Worm (Caenorhabditis elegans): ENCODE measurements around the gene osm-7.

osm-7 gene

DNA sequence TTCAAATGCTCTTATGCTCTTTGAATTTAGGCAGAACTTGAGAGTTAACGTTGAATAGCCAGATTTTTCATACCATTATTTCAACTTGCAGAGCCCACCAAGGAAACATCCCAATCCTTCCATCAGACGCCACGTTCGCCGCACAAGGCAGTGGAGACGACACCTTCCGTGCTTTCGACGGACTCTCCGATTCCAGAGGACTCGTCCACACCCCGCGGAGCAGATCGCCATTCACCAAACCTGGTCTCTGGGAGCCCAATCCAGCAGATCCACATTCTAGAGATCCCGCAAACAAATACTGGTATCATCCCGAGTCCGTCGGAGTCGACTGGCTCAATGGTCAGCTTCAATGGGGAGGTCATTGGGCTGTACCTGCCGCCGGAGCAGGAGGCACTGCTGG, 4.1 kb downstream of the osm-7 start:
- no peak for TF ChIP-seq elt-1 (tag; optimal IDR thresholded peaks at IDR 0.05; ENCODE audit: borderline replicate concordance, insufficient read depth)
- no peak for TF ChIP-seq blmp-1 (tag; optimal IDR thresholded peaks at IDR 0.05)
- TF ChIP-seq nhr-76 (tag; optimal IDR thresholded peaks at IDR 0.05), result no peak
- TF ChIP-seq mls-2 (tag; optimal IDR thresholded peaks at IDR 0.05), result no peak
- TF ChIP-seq ceh-43 (GFP tag; optimal IDR thresholded peaks at IDR 0.05), result no peak
- no peak for TF ChIP-seq ceh-83 (GFP tag; optimal IDR thresholded peaks at IDR 0.05)
- no peak for TF ChIP-seq snpc-4 (tag; optimal IDR thresholded peaks at IDR 0.05)
- no peak for TF ChIP-seq pha-4 (tag; optimal IDR thresholded peaks at IDR 0.05)
- no peak for TF ChIP-seq flh-1 (GFP tag; optimal IDR thresholded peaks at IDR 0.05)
- no peak for TF ChIP-seq ces-1 (GFP tag; optimal IDR thresholded peaks at IDR 0.05)
- no peak for TF ChIP-seq mep-1 (tag; optimal IDR thresholded peaks at IDR 0.05)
- no peak for TF ChIP-seq cnd-1 (tag; optimal IDR thresholded peaks at IDR 0.05)
- no peak for TF ChIP-seq M03D4.4 (tag; optimal IDR thresholded peaks at IDR 0.05)
- no peak for TF ChIP-seq hlh-1 (tag; optimal IDR thresholded peaks at IDR 0.05)
- no peak for TF ChIP-seq unc-39 (tag; optimal IDR thresholded peaks at IDR 0.05)
- TF ChIP-seq ztf-11 (tag; optimal IDR thresholded peaks at IDR 0.05), result no peak
- TF ChIP-seq lin-13 (tag; optimal IDR thresholded peaks at IDR 0.05), result no peak

DNA sequence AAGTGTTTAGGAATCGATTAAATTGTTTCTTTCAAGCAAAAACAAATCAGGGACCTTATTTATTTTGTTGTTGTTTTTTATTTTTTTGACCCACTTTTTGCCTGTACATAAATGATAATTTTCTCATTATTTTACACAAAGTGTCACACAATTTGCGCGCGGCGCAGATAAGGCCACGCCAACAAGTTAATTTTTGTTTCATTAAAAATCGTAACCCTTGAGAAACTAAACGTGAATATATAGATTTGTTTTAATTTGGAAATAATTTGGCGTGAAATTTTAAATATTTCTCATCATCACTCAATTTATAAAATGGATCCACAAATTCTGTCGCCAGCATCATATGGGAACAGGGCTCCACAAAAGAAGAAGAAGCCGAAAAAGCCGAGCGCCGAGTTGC, 4.6 kb downstream of the osm-7 start, which contains the start of gene T05D4.5:
Gene T05D4.5, plus strand, starts transcription at position 301 of the 400 bp plus-strand sequence.
- TF ChIP-seq flh-1 (GFP tag; optimal IDR thresholded peaks at IDR 0.05), result no peak
- TF ChIP-seq ceh-83 (GFP tag; optimal IDR thresholded peaks at IDR 0.05), result no peak
- TF ChIP-seq nhr-76 (tag; optimal IDR thresholded peaks at IDR 0.05), result no peak
- TF ChIP-seq lin-13 (tag; optimal IDR thresholded peaks at IDR 0.05), result no peak
- TF ChIP-seq ceh-39 (tag; optimal IDR thresholded peaks at IDR 0.05), result no peak
- TF ChIP-seq mep-1 (tag; optimal IDR thresholded peaks at IDR 0.05), result no peak
- no peak for TF ChIP-seq ztf-11 (tag; optimal IDR thresholded peaks at IDR 0.05)
- no peak for TF ChIP-seq nhr-2 (tag; optimal IDR thresholded peaks at IDR 0.05)

DNA sequence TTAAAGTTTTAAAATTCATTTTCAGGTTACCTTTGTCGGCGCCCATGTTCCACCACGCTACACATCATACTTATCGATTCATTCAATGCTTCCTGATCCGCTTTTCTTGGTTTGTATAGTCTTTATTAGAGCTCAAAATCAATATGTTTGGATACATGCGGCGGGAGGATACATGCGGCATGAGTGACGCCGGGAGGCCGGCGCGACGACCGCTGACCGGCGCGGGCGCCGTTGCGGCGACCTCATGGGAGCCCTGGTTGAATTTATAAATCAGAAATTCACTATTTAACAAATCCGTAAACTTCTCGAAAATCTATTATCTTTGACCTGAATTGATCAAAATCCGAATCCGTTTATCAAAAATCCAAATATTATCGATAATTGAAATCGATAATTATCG, 5.7 kb downstream of the osm-7 start:
- TF ChIP-seq ceh-83 (GFP tag; optimal IDR thresholded peaks at IDR 0.05) (peak; percentile 15), hlh-1 (tag; optimal IDR thresholded peaks at IDR 0.05) (no peak)

DNA sequence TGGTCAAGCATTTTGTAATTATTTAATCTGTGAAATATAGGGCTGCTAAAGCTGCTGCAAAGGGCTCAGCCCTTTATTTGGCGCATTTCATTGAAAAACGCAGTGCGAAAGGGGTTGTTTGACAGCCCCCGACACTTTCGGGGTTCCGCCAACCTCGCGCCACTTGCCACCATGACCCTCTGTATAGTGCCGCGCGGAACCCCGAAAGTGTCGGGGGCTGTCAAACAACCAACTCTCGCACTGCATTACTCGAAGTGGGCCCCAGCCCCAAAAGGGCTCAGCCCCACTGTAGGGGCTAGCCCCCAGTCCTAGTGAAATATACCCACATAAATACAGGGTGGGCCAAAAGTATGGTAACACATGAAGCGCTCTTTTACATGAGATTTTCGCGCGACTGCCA, 24.3 kb downstream of the osm-7 start:
- no peak for TF ChIP-seq zip-8 (tag; optimal IDR thresholded peaks at IDR 0.05)
- TF ChIP-seq elt-3 (tag; optimal IDR thresholded peaks at IDR 0.05), result no peak
- no peak for TF ChIP-seq ceh-39 (tag; optimal IDR thresholded peaks at IDR 0.05)
- TF ChIP-seq M03D4.4 (tag; optimal IDR thresholded peaks at IDR 0.05), result no peak
- TF ChIP-seq mls-2 (tag; optimal IDR thresholded peaks at IDR 0.05), result no peak
- TF ChIP-seq cnd-1 (tag; optimal IDR thresholded peaks at IDR 0.05), result no peak
- TF ChIP-seq lin-32 (GFP tag; optimal IDR thresholded peaks at IDR 0.05), result no peak

DNA sequence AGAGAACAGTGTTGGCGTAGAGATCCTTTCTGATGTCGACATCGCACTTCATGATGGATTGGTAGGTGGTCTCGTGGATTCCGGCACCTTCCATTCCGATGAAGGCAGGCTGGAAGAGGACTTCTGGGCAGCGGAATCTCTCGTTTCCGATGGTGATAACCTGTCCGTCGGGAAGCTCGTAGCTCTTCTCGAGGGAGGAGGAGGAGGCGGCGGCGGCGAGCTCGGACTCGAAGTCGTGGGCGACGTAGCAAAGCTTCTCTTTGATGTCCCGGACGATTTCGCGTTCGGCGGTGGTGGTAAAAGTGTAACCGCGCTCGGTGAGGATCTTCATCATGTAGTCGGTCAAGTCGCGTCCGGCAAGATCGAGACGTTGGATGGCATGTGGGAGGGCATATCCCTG, 28.9 kb downstream of the osm-7 start:
- TF ChIP-seq hlh-1 (tag; optimal IDR thresholded peaks at IDR 0.05) (no peak), ztf-11 (tag; optimal IDR thresholded peaks at IDR 0.05) (no peak)

DNA sequence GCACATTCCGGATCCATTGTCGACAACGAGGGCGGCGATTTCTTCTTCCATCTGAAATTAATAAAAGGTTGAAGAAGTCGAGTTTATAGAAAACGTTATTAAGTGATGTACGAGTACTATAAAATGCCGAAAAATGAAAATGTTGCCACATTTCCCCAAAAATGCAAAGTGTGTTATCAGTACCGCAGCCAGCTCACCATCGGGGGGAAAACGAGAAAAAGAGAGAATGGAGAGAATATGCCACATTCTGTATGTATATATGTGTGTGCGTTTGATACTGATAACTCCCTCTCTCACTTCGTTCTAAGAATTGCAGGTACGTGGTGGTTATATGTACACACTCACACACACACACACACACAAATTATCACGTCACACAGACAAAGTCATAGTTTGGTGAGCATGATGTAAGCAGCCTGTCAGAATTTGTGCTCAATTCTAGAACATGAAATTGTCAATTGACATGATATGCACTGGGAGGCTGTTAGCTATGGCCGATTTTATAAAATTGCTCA, 30.1 kb downstream of the osm-7 start, which contains the start of gene act-5:
Gene act-5, minus strand, starts transcription at position 51 of the 515 bp plus-strand sequence.
- no peak for TF ChIP-seq M03D4.4 (tag; optimal IDR thresholded peaks at IDR 0.05)
- no peak for TF ChIP-seq ham-2 (GFP tag; optimal IDR thresholded peaks at IDR 0.05)
- no peak for TF ChIP-seq mls-2 (tag; optimal IDR thresholded peaks at IDR 0.05)
- no peak for TF ChIP-seq mep-1 (tag; optimal IDR thresholded peaks at IDR 0.05)
- no peak for TF ChIP-seq nhr-76 (tag; optimal IDR thresholded peaks at IDR 0.05)
- TF ChIP-seq bed-3 (GFP tag; optimal IDR thresholded peaks at IDR 0.05), result no peak
- TF ChIP-seq pha-4 (tag; optimal IDR thresholded peaks at IDR 0.05), result no peak
- TF ChIP-seq blmp-1 (tag; optimal IDR thresholded peaks at IDR 0.05), result no peak
- TF ChIP-seq flh-1 (GFP tag; optimal IDR thresholded peaks at IDR 0.05), result no peak
- TF ChIP-seq snpc-4 (tag; optimal IDR thresholded peaks at IDR 0.05), result no peak
- TF ChIP-seq unc-62 (GFP tag; optimal IDR thresholded peaks at IDR 0.05), result no peak
- no peak for TF ChIP-seq ceh-39 (tag; optimal IDR thresholded peaks at IDR 0.05)
- no peak for TF ChIP-seq unc-39 (tag; optimal IDR thresholded peaks at IDR 0.05)
- TF ChIP-seq hlh-1 (tag; optimal IDR thresholded peaks at IDR 0.05), result no peak
- TF ChIP-seq nhr-12 (tag; optimal IDR thresholded peaks at IDR 0.05), result no peak
- no peak for TF ChIP-seq nhr-2 (tag; optimal IDR thresholded peaks at IDR 0.05)
- TF ChIP-seq nhr-28 (tag; optimal IDR thresholded peaks at IDR 0.05), result no peak

DNA sequence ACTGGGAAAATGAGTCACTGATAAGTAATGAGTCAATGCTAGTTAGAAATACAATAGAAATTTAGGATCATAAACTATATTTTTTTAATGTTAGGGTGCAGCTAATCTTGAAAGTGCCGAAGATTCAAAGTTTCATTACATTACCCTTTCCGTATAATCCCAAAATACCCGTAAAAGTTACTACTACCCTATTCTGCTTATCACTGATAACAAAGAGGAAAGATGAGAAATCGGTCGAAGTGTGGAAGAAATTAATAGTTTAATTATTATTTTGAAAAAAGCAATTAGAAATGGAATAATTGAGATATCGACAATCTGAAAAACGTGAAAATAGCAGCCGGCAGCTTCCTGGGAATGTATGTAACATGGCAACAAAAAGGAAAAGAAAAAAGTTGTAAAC, 30.9 kb downstream of the osm-7 start:
- TF ChIP-seq lin-13 (tag; optimal IDR thresholded peaks at IDR 0.05) (no peak), nhr-12 (tag; optimal IDR thresholded peaks at IDR 0.05) (no peak), tbx-8 (GFP tag; optimal IDR thresholded peaks at IDR 0.05) (no peak), cnd-1 (tag; optimal IDR thresholded peaks at IDR 0.05) (no peak), mep-1 (tag; optimal IDR thresholded peaks at IDR 0.05) (no peak), lin-32 (GFP tag; optimal IDR thresholded peaks at IDR 0.05) (no peak), ceh-83 (GFP tag; optimal IDR thresholded peaks at IDR 0.05) (no peak), lsy-2 (tag; optimal IDR thresholded peaks at IDR 0.05) (no peak), unc-62 (GFP tag; optimal IDR thresholded peaks at IDR 0.05) (no peak), mls-2 (tag; optimal IDR thresholded peaks at IDR 0.05) (no peak)

Measured in whole organism, mixed stage, embryonic.